Fruit fly (Drosophila melanogaster) whole organism, wandering third instar larva: Measurements from ENCODE around the gene S-Lap2.

Experiments
- Abd-B ChIP-seq: fragments of >200 bp; optimal IDR thresholded peaks from 2 replicates; lab custom pipeline; 2017; ENCODE audit warnings: missing biosample characterization, missing genetic modification characterization
- Dif ChIP-seq: fragments of 200-275, 200-300 bp; sonication (Bioruptor generic); optimal IDR thresholded peaks from 2 replicates; lab custom pipeline; 2018; ENCODE audit warnings: missing biosample characterization, missing genetic modification characterization; ENCODE audit not compliant: partially characterized antibody
- GATAd ChIP-seq: sonication (Bioruptor generic); optimal IDR thresholded peaks from 2 replicates; lab custom pipeline; 2016; ENCODE audit warnings: missing biosample characterization, missing genetic modification characterization
- HLH106 ChIP-seq: fragments of 200-800 bp; optimal IDR thresholded peaks from 3 replicates; lab custom pipeline; 2019; ENCODE audit warnings: missing biosample characterization, mild to moderate bottlenecking, missing genetic modification characterization, moderate library complexity
- Mio ChIP-seq: sonication (Bioruptor generic); optimal IDR thresholded peaks from 2 replicates; lab custom pipeline; 2016; ENCODE audit warnings: missing biosample characterization, missing genetic modification characterization
- Myc ChIP-seq: fragments of >200 bp; optimal IDR thresholded peaks from 2 replicates; lab custom pipeline; 2017
- N ChIP-seq: fragments of >200 bp; optimal IDR thresholded peaks from 2 replicates; lab custom pipeline; 2018; ENCODE audit warnings: missing biosample characterization, missing external identifiers, missing genetic modification characterization
- Rel ChIP-seq, 2 experiments: fragments of 200-800 bp; sonication (Bioruptor generic) in 1 of 2; optimal IDR thresholded peaks; 2 replicates in 1 of 2; 3 replicates in 1 of 2; lab custom pipeline; 2016 to 2019; ENCODE audit warnings: mild to moderate bottlenecking in 2 of 2, missing biosample characterization in 2 of 2, missing genetic modification characterization in 2 of 2, moderate library complexity in 1 of 2
- dmrt93B ChIP-seq: fragments of 200-800 bp; sonication (Bioruptor generic); optimal IDR thresholded peaks from 2 replicates; lab custom pipeline; 2018; ENCODE audit warnings: missing biosample characterization, mild to moderate bottlenecking, missing genetic modification characterization
- dsf ChIP-seq: sonication (Bioruptor generic); optimal IDR thresholded peaks from 2 replicates; lab custom pipeline; 2016; ENCODE audit warnings: missing biosample characterization, missing genetic modification characterization, borderline replicate concordance
- ey ChIP-seq: fragments of 200-800 bp; sonication (Bioruptor generic); optimal IDR thresholded peaks from 2 replicates; lab custom pipeline; 2016; ENCODE audit warnings: missing biosample characterization, missing genetic modification characterization
- fru ChIP-seq: fragments of 200-800 bp; sonication (Bioruptor generic); optimal IDR thresholded peaks from 3 replicates; lab custom pipeline; 2016; ENCODE audit warnings: missing biosample characterization, mild to moderate bottlenecking, missing genetic modification characterization
- pan ChIP-seq: fragments of >200 bp; optimal IDR thresholded peaks from 2 replicates; lab custom pipeline; 2017
- psq ChIP-seq: fragments of 200-800 bp; sonication (Bioruptor generic); optimal IDR thresholded peaks from 3 replicates; lab custom pipeline; 2017; ENCODE audit warnings: missing biosample characterization, mild to moderate bottlenecking, missing genetic modification characterization, moderate library complexity
- rgr ChIP-seq: fragments of 200-800 bp; sonication (Bioruptor generic); optimal IDR thresholded peaks from 3 replicates; lab custom pipeline; 2016; ENCODE audit warnings: missing biosample characterization, mild to moderate bottlenecking, missing genetic modification characterization
- sv ChIP-seq: fragments of 200-800 bp; sonication (Bioruptor generic); optimal IDR thresholded peaks from 3 replicates; lab custom pipeline; 2016; ENCODE audit warnings: missing biosample characterization, missing genetic modification characterization
- woc ChIP-seq: sonication (Bioruptor generic); optimal IDR thresholded peaks from 2 replicates; lab custom pipeline; 2016; ENCODE audit warnings: missing biosample characterization, mild to moderate bottlenecking, missing genetic modification characterization

S-Lap2 gene

dm6 chr3L:8669847-8670622, 50.3 kb downstream of the S-Lap2 start:
- TF ChIP-seq pan (no peak), fru (GFP tag; lab: Kevin White, UChicago) (no peak), Abd-B (GFP tag; lab: Kevin White, UChicago) (no peak), Mio (no peak), psq (GFP tag; lab: Kevin White, UChicago) (no peak), N (GFP tag; lab: Kevin White, UChicago) (no peak)

dm6 chr3L:8670983-8671382, 51.3 kb downstream of the S-Lap2 start:
- no peak for TF ChIP-seq psq (GFP tag; lab: Kevin White, UChicago)
- TF ChIP-seq GATAd (GFP tag; lab: Kevin White, UChicago): no peak
- no peak for TF ChIP-seq ey
- TF ChIP-seq HLH106 (tag; lab: Kevin White, UChicago): no peak
- TF ChIP-seq rgr (GFP tag; lab: Kevin White, UChicago): no peak
- TF ChIP-seq woc (GFP tag; lab: Kevin White, UChicago): no peak
- no peak for TF ChIP-seq sv (GFP tag; lab: Kevin White, UChicago)
- no peak for TF ChIP-seq dsf (GFP tag; lab: Kevin White, UChicago)
- TF ChIP-seq dmrt93B (GFP tag; lab: Kevin White, UChicago): no peak
- TF ChIP-seq Dif (GFP tag; lab: Kevin White, UChicago): no peak
- TF ChIP-seq Myc (lab: Kevin White, UChicago): no peak
- no peak for TF ChIP-seq Rel (GFP tag; optimal IDR thresholded peaks at IDR 0.05; lab: Kevin White, UChicago)
- TF ChIP-seq Rel (tag; optimal IDR thresholded peaks at IDR 0.05; lab: Kevin White, UChicago): no peak
- TF ChIP-seq Abd-B (GFP tag; lab: Kevin White, UChicago): no peak
